Worm (Caenorhabditis elegans) whole organism, L3 larva: Measurements from ENCODE around the gene bcl-11.
A peak's percentile ranks its signal among the peaks of the same experiment; 100 is the strongest.

ENCODE experiments used
- R02D3.7 ChIP-seq: fragments of 150-350 bp; optimal IDR thresholded peaks from 2 replicates; lab custom pipeline; 2014; ENCODE audit warnings: missing biosample characterization, missing genetic modification characterization
- aly-2 ChIP-seq: fragments of 150-350 bp; optimal IDR thresholded peaks from 2 replicates; lab custom pipeline; 2014; ENCODE audit warnings: missing biosample characterization, missing genetic modification characterization
- ama-1 ChIP-seq: fragments of 150-350 bp; optimal IDR thresholded peaks from 2 replicates; lab custom pipeline; 2018
- ceh-28 ChIP-seq: fragments of 150-350 bp; optimal IDR thresholded peaks from 2 replicates; lab custom pipeline; 2014; ENCODE audit warnings: missing biosample characterization, missing genetic modification reagents, missing genetic modification characterization
- ceh-9 ChIP-seq: sonication (generic microtip); optimal IDR thresholded peaks from 2 replicates; lab custom pipeline; 2018; ENCODE audit warnings: missing biosample characterization, missing genetic modification characterization
- daf-12 ChIP-seq: fragments of 150-350 bp; optimal IDR thresholded peaks from 2 replicates; lab custom pipeline; 2014; ENCODE audit warnings: missing biosample characterization, missing genetic modification reagents, missing genetic modification characterization
- elt-1 ChIP-seq: fragments of 150-350 bp; optimal IDR thresholded peaks from 2 replicates; lab custom pipeline; 2014; ENCODE audit warnings: missing biosample characterization, missing genetic modification characterization
- elt-2 ChIP-seq: sonication (generic microtip); optimal IDR thresholded peaks from 2 replicates; lab custom pipeline; 2016; ENCODE audit warnings: missing genetic modification reagents, mild to moderate bottlenecking, missing genetic modification characterization, missing compliant biosample characterization
- elt-3 ChIP-seq, 3 experiments: fragments of 150-350 bp in 1 of 3; sonication (generic microtip) in 2 of 3; optimal IDR thresholded peaks; 2 replicates in 2 of 3; 4 replicates in 1 of 3; lab custom pipeline; 2014 to 2017; ENCODE audit warnings: missing biosample characterization in 3 of 3, missing genetic modification characterization in 3 of 3
- fkh-10 ChIP-seq: sonication (generic microtip); optimal IDR thresholded peaks from 2 replicates; lab custom pipeline; 2017; ENCODE audit warnings: missing biosample characterization, missing genetic modification reagents, missing genetic modification characterization
- fkh-2 ChIP-seq: fragments of 150-350 bp; optimal IDR thresholded peaks from 2 replicates; lab custom pipeline; 2014; ENCODE audit warnings: missing biosample characterization, missing genetic modification reagents, missing genetic modification characterization
- hmg-11 ChIP-seq: sonication (generic microtip); optimal IDR thresholded peaks from 2 replicates; lab custom pipeline; 2016; ENCODE audit warnings: missing genetic modification characterization, missing compliant biosample characterization
- jun-1 ChIP-seq: fragments of 150-350 bp; optimal IDR thresholded peaks from 2 replicates; lab custom pipeline; 2014; ENCODE audit warnings: missing biosample characterization, missing genetic modification reagents, missing genetic modification characterization
- lin-15B ChIP-seq: fragments of 150-350 bp; optimal IDR thresholded peaks from 2 replicates; lab custom pipeline; 2014; ENCODE audit warnings: missing biosample characterization, missing genetic modification characterization
- lin-39 ChIP-seq: fragments of 150-350 bp; optimal IDR thresholded peaks from 2 replicates; lab custom pipeline; 2018; ENCODE audit warnings: missing biosample characterization, missing genetic modification reagents, missing genetic modification characterization
- mdl-1 ChIP-seq: fragments of 150-350 bp; optimal IDR thresholded peaks from 2 replicates; lab custom pipeline; 2014; ENCODE audit warnings: missing biosample characterization, missing genetic modification characterization
- nfya-1 ChIP-seq: sonication (generic microtip); optimal IDR thresholded peaks from 2 replicates; lab custom pipeline; 2017; ENCODE audit warnings: missing genetic modification characterization, mild to moderate bottlenecking, missing compliant biosample characterization, antibody characterized with exemption, moderate library complexity; ENCODE audit not compliant: insufficient read depth
- nhr-11 ChIP-seq: fragments of 150-350 bp; optimal IDR thresholded peaks from 2 replicates; lab custom pipeline; 2014; ENCODE audit warnings: missing biosample characterization, missing genetic modification characterization
- nhr-12 ChIP-seq: fragments of 150-350 bp; optimal IDR thresholded peaks from 2 replicates; lab custom pipeline; 2014; ENCODE audit warnings: missing biosample characterization, missing genetic modification characterization
- nhr-23 ChIP-seq: fragments of 150-350 bp; optimal IDR thresholded peaks from 2 replicates; lab custom pipeline; 2014; ENCODE audit warnings: missing biosample characterization, missing genetic modification reagents, missing genetic modification characterization
- nhr-25 ChIP-seq: sonication (generic microtip); optimal IDR thresholded peaks from 2 replicates; lab custom pipeline; 2017; ENCODE audit warnings: missing biosample characterization, missing genetic modification characterization
- nhr-28 ChIP-seq: fragments of 150-350 bp; optimal IDR thresholded peaks from 2 replicates; lab custom pipeline; 2014; ENCODE audit warnings: missing biosample characterization, missing genetic modification characterization
- pqm-1 ChIP-seq: fragments of 150-350 bp; optimal IDR thresholded peaks from 2 replicates; lab custom pipeline; 2017; ENCODE audit warnings: missing biosample characterization, missing genetic modification characterization, inconsistent platforms
- snpc-4 ChIP-seq: fragments of 150-350 bp; optimal IDR thresholded peaks from 2 replicates; lab custom pipeline; 2014; ENCODE audit warnings: missing biosample characterization, missing genetic modification characterization
- tbx-2 ChIP-seq: sonication (generic microtip); optimal IDR thresholded peaks from 2 replicates; lab custom pipeline; 2016; ENCODE audit warnings: mild to moderate bottlenecking, missing genetic modification characterization, missing compliant biosample characterization
- unc-62 ChIP-seq: fragments of 150-350 bp; sonication (generic microtip); optimal IDR thresholded peaks from 4 replicates; lab custom pipeline; 2014; ENCODE audit warnings: missing biosample characterization, missing genetic modification reagents, missing genetic modification characterization
- zag-1 ChIP-seq: fragments of 150-350 bp; optimal IDR thresholded peaks from 2 replicates; lab custom pipeline; 2014; ENCODE audit warnings: missing biosample characterization, missing genetic modification characterization
- ztf-11 ChIP-seq: fragments of 150-350 bp; optimal IDR thresholded peaks from 2 replicates; lab custom pipeline; 2014; ENCODE audit warnings: missing biosample characterization, missing genetic modification characterization
- ztf-4 ChIP-seq: fragments of 150-350 bp; optimal IDR thresholded peaks from 2 replicates; lab custom pipeline; 2014; ENCODE audit warnings: missing biosample characterization, missing genetic modification characterization

bcl-11 gene

ce11 chrV:6344531-6345171, 11.2 kb upstream of the bcl-11 start:
- TF ChIP-seq nfya-1 (peak; percentile 13), fkh-10 (GFP tag; lab: Kevin White, UChicago) (no peak)
- TF ChIP-seq, all 47 proteins: peak for 1

ce11 chrV:6346043-6346618, 9.7 kb upstream of the bcl-11 start:
- TF ChIP-seq nhr-23 (no peak), lin-39 (peak; percentile 11), unc-62 (GFP tag; lab: Kevin White, UChicago) (no peak), nfya-1 (peak; percentile 34), nhr-11 (tag; lab: Kevin White, UChicago) (no peak), R02D3.7 (tag; lab: Kevin White, UChicago) (no peak)

ce11 chrV:6346906-6347305, 8.9 kb upstream of the bcl-11 start:
- TF ChIP-seq pqm-1 (tag; lab: Kevin White, UChicago) (peak; percentile 87), tbx-2 (tag; lab: Kevin White, UChicago) (no peak), zag-1 (tag; lab: Kevin White, UChicago) (no peak), nhr-12 (tag; lab: Kevin White, UChicago) (no peak), elt-2 (tag; lab: Kevin White, UChicago) (peak; percentile 90)

- TF ChIP-seq mdl-1 (tag; lab: Kevin White, UChicago) (peak; percentile 77), nhr-12 (tag; lab: Kevin White, UChicago) (no peak), nhr-23 (no peak), unc-62 (GFP tag; lab: Kevin White, UChicago) (peak; percentile 33), aly-2 (tag; lab: Kevin White, UChicago) (no peak), zag-1 (tag; lab: Kevin White, UChicago) (no peak), jun-1 (tag; lab: Kevin White, UChicago) (no peak), ceh-9 (tag; lab: Kevin White, UChicago) (no peak), ceh-28 (tag; lab: Kevin White, UChicago) (no peak), fkh-2 (tag; lab: Kevin White, UChicago) (no peak), lin-39 (peak; percentile 43), elt-3 (tag; optimal IDR thresholded peaks at IDR 0.05; lab: Kevin White, UChicago) (no peak), lin-15B (no peak), nhr-28 (tag; lab: Kevin White, UChicago) (no peak), daf-12 (no peak), snpc-4 (tag; lab: Kevin White, UChicago) (no peak), hmg-11 (no peak), nhr-11 (tag; lab: Kevin White, UChicago) (no peak), nfya-1 (peak; percentile 59), pqm-1 (tag; lab: Kevin White, UChicago) (no peak), ztf-4 (tag; lab: Kevin White, UChicago) (no peak)
These were observed 7.7 kb upstream of the bcl-11 start for ce11 chrV:6348133-6348532.

- no peak for TF ChIP-seq zag-1 (tag; lab: Kevin White, UChicago)
- TF ChIP-seq jun-1 (tag; lab: Kevin White, UChicago): no peak
- no peak for TF ChIP-seq elt-3 (tag; optimal IDR thresholded peaks at IDR 0.05; lab: Kevin White, UChicago)
- TF ChIP-seq elt-1 (tag; lab: Kevin White, UChicago): no peak
- no peak for TF ChIP-seq ztf-11 (tag; lab: Kevin White, UChicago)
- TF ChIP-seq nhr-25 (tag; lab: Kevin White, UChicago): peak; percentile 62
- TF ChIP-seq nhr-23: peak; percentile 0
These were observed 6.2 kb upstream of the bcl-11 start for ce11 chrV:6349597-6349996.

- TF ChIP-seq nfya-1: peak; percentile 52
- TF ChIP-seq aly-2 (tag; lab: Kevin White, UChicago): no peak
- TF ChIP-seq ama-1 (lab: Kevin White, UChicago): no peak
- no peak for TF ChIP-seq nhr-25 (tag; lab: Kevin White, UChicago)
- peak; percentile 81 for TF ChIP-seq lin-39
- no peak for TF ChIP-seq lin-15B
- TF ChIP-seq ztf-4 (tag; lab: Kevin White, UChicago): no peak
- TF ChIP-seq unc-62 (GFP tag; lab: Kevin White, UChicago): no peak
- no peak for TF ChIP-seq ztf-11 (tag; lab: Kevin White, UChicago)
These were observed 5.7 kb upstream of the bcl-11 start for ce11 chrV:6350109-6350508.
